Worm (Caenorhabditis elegans) whole organism, L4 larva: ENCODE data around the gene szy-2.
A peak's percentile ranks its signal among the peaks of the same experiment; 100 is the strongest.

Source experiments
- R02D3.7 ChIP-seq: fragments of 150-350 bp; sonication (generic microtip); optimal IDR thresholded peaks from 3 replicates; lab custom pipeline; 2014; ENCODE audit warnings: missing biosample characterization, missing genetic modification characterization
- Y48G9A.11 ChIP-seq: fragments of 200-800 bp; sonication (Bioruptor generic); IDR thresholded peaks from 2 replicates; pipeline ENCODE4 v1.3.6; 2022; ENCODE audit warnings: missing genetic modification reagents, missing genetic modification characterization, missing compliant biosample characterization
- aha-1 ChIP-seq: fragments of 150-350 bp; peaks from one replicate; lab custom pipeline; 2014; ENCODE audit warnings: missing biosample characterization, missing genetic modification characterization
- dmd-9 ChIP-seq: fragments of 200-800 bp; sonication (Bioruptor generic); IDR thresholded peaks from 2 replicates; pipeline ENCODE4 v1.3.6; 2022; ENCODE audit warnings: missing genetic modification reagents, missing genetic modification characterization, missing compliant biosample characterization
- egl-27 ChIP-seq: sonication (generic microtip); optimal IDR thresholded peaks from 3 replicates; lab custom pipeline; 2017; ENCODE audit warnings: missing biosample characterization, missing genetic modification reagents, missing genetic modification characterization
- fkh-10 ChIP-seq: fragments of 150-350 bp; optimal IDR thresholded peaks from 2 replicates; lab custom pipeline; 2014; ENCODE audit warnings: missing biosample characterization, missing genetic modification reagents, missing genetic modification characterization
- lin-13 ChIP-seq: fragments of 150-350 bp; optimal IDR thresholded peaks from 2 replicates; lab custom pipeline; 2014; ENCODE audit warnings: missing biosample characterization, missing genetic modification reagents, missing genetic modification characterization
- nhr-28 ChIP-seq: fragments of 150-350 bp; optimal IDR thresholded peaks from 2 replicates; lab custom pipeline; 2014; ENCODE audit warnings: missing biosample characterization, missing genetic modification characterization
- nhr-76 ChIP-seq: fragments of 150-350 bp; optimal IDR thresholded peaks from 2 replicates; lab custom pipeline; 2014; ENCODE audit warnings: missing biosample characterization, missing genetic modification characterization
- rbr-2 ChIP-seq: sonication (generic microtip); optimal IDR thresholded peaks from 2 replicates; lab custom pipeline; 2016; ENCODE audit warnings: missing genotype, missing genetic modification characterization, missing compliant biosample characterization

DNA sequence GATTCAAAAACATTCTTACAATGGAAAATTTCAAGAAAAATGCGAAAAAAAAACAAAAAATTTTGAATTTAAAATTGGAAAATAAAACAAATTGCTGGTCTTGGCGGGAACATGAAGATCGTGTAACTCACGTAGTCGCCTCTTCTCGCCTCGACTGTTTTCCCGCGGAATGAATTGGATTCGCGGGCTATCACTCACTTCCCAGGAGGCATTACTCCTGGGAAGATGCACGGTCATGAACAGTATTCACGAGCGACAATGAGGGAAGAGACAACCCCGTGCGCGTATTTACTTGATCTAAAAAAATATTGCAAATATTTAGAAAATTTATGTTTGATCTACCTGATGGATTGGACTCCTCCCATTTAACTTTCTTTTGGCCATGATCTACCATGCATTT, 35.2 kb upstream of the szy-2 start:
- TF ChIP-seq egl-27 (tag; lab: Kevin White, UChicago) (no peak), Y48G9A.11 (GFP tag; lab: Robert Waterston, UW) (no peak), fkh-10 (GFP tag; lab: Kevin White, UChicago) (no peak), aha-1 (tag; lab: Kevin White, UChicago) (peak; percentile 28), nhr-76 (tag; lab: Kevin White, UChicago) (no peak), nhr-28 (tag; lab: Kevin White, UChicago) (no peak), lin-13 (GFP tag; lab: Kevin White, UChicago) (no peak), R02D3.7 (tag; lab: Kevin White, UChicago) (no peak), dmd-9 (GFP tag; lab: Robert Waterston, UW) (no peak), rbr-2 (no peak)
